Worm (Caenorhabditis elegans): ENCODE results near the gene ZC84.6.

Gene ZC84.6

DNA sequence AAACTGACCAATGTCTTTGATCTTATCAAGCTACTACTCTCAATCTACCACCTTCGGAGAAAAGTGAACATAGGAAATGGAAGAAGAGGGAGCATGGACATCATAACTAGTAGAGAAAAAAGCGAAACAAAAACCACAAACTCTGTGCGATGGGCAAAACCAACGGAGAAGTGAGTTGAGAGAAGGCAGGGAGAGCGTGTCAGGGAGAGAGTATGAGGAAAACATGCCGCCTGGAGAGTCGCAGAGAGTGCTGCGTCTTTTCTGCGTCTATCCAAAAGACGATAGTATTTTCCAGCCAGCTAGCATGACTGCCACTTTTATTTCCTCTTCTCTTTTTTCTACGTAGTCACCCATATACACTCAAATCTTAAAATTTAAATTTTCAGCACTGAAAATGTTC, 40.5 kb upstream of the ZC84.6 start, which contains the start of gene saeg-2 (continued):
- peak; percentile 41 for TF ChIP-seq nhr-71 (tag; optimal IDR thresholded peaks at IDR 0.05)
- no peak for TF ChIP-seq unc-86 (tag; optimal IDR thresholded peaks at IDR 0.05)
- no peak for TF ChIP-seq grh-1 (GFP tag; IDR thresholded peaks at IDR 0.05)
- TF ChIP-seq fkh-4 (tag; optimal IDR thresholded peaks at IDR 0.05; ENCODE audit: borderline replicate concordance), result no peak
- no peak for TF ChIP-seq zag-1 (tag; optimal IDR thresholded peaks at IDR 0.05)
- TF ChIP-seq unc-130 (tag; optimal IDR thresholded peaks at IDR 0.05), result no peak
- no peak for TF ChIP-seq sptf-1 (tag; optimal IDR thresholded peaks at IDR 0.05)
- TF ChIP-seq nhr-77 (tag; optimal IDR thresholded peaks at IDR 0.05), result no peak
- TF ChIP-seq nhr-20 (tag; optimal IDR thresholded peaks at IDR 0.05), result peak; percentile 7
- no peak for TF ChIP-seq nhr-28 (tag; optimal IDR thresholded peaks at IDR 0.05)
- TF ChIP-seq egl-13 (tag; optimal IDR thresholded peaks at IDR 0.05), result no peak
- TF ChIP-seq fkh-8 (tag; optimal IDR thresholded peaks at IDR 0.05), result peak; percentile 35
- TF ChIP-seq ceh-90 (tag; optimal IDR thresholded peaks at IDR 0.05), result no peak
- TF ChIP-seq fkh-10 (GFP tag; optimal IDR thresholded peaks at IDR 0.05), result no peak
- TF ChIP-seq nhr-84 (tag; optimal IDR thresholded peaks at IDR 0.05), result no peak
- TF ChIP-seq ztf-4 (tag; optimal IDR thresholded peaks at IDR 0.05), result no peak
- TF ChIP-seq C04F5.9 (tag; optimal IDR thresholded peaks at IDR 0.05), result no peak
- TF ChIP-seq efl-1 (optimal IDR thresholded peaks at IDR 0.05), result peak; percentile 40 to 54
- peak in 1 of 2 experiments; percentile 20 for TF ChIP-seq efl-1 (GFP tag; optimal IDR thresholded peaks at IDR 0.05 in 1 of 2)
- no peak for TF ChIP-seq ztf-11 (tag; optimal IDR thresholded peaks at IDR 0.05)
- TF ChIP-seq mab-9 (GFP tag; IDR thresholded peaks at IDR 0.05), result no peak
- TF ChIP-seq Y116A8C.19 (tag; optimal IDR thresholded peaks at IDR 0.05; ENCODE audit: borderline replicate concordance), result no peak
- no peak for TF ChIP-seq zip-4 (GFP tag; optimal IDR thresholded peaks at IDR 0.05)
- no peak for TF ChIP-seq sox-4 (tag; optimal IDR thresholded peaks at IDR 0.05)
- no peak for TF ChIP-seq nhr-12 (tag; optimal IDR thresholded peaks at IDR 0.05)
- TF ChIP-seq ceh-8 (GFP tag; optimal IDR thresholded peaks at IDR 0.05), result no peak
- peak; percentile 39 for TF ChIP-seq nhr-85 (tag)
- peak in 1 of 2 experiments; percentile 27 for TF ChIP-seq mdl-1 (tag; optimal IDR thresholded peaks at IDR 0.05)
- no peak for TF ChIP-seq pax-3 (tag; optimal IDR thresholded peaks at IDR 0.05)
- peak; percentile 38 for TF ChIP-seq swsn-7 (tag; optimal IDR thresholded peaks at IDR 0.05)
- TF ChIP-seq nhr-76 (tag; optimal IDR thresholded peaks at IDR 0.05), result no peak
- TF ChIP-seq unc-98 (GFP tag; IDR thresholded peaks at IDR 0.05), result no peak
- no peak for TF ChIP-seq F16B12.6 (tag; optimal IDR thresholded peaks at IDR 0.05)
- peak; percentile 47 for TF ChIP-seq blmp-1 (tag; optimal IDR thresholded peaks at IDR 0.05)
- TF ChIP-seq ceh-82 (tag; optimal IDR thresholded peaks at IDR 0.05), result peak in 1 of 3 experiments; percentile 27
- no peak for TF ChIP-seq egl-27 (tag; optimal IDR thresholded peaks at IDR 0.05)
- no peak for TF ChIP-seq elt-3 (tag; optimal IDR thresholded peaks at IDR 0.05)
- no peak for TF ChIP-seq unc-30 (tag; optimal IDR thresholded peaks at IDR 0.05)
- TF ChIP-seq aly-2 (tag; optimal IDR thresholded peaks at IDR 0.05), result no peak
- peak; percentile 9 for TF ChIP-seq lin-15B (tag; optimal IDR thresholded peaks at IDR 0.05)
- peak; percentile 5 for TF ChIP-seq nhr-47 (tag; optimal IDR thresholded peaks at IDR 0.05)
- TF ChIP-seq vab-15 (tag; optimal IDR thresholded peaks at IDR 0.05), result no peak
- no peak for TF ChIP-seq hlh-17 (GFP tag; optimal IDR thresholded peaks at IDR 0.05; ENCODE audit: borderline replicate concordance)
- no peak for TF ChIP-seq alr-1 (tag; optimal IDR thresholded peaks at IDR 0.05; ENCODE audit: borderline replicate concordance)
- peak; percentile 44 to 57 for TF ChIP-seq lin-35 (GFP tag; optimal IDR thresholded peaks at IDR 0.05)
- no peak for TF ChIP-seq ceh-88 (GFP tag; IDR thresholded peaks at IDR 0.05)
- TF ChIP-seq ces-1 (GFP tag; optimal IDR thresholded peaks at IDR 0.05), result no peak
- no peak for TF ChIP-seq efl-3 (GFP tag; optimal IDR thresholded peaks at IDR 0.05)
- no peak for TF ChIP-seq sup-37 (GFP tag; optimal IDR thresholded peaks at IDR 0.05)
- no peak for TF ChIP-seq hlh-4 (tag; optimal IDR thresholded peaks at IDR 0.05)
- TF ChIP-seq tbx-2 (tag; optimal IDR thresholded peaks at IDR 0.05), result peak; percentile 14
- TF ChIP-seq nhr-237 (tag; optimal IDR thresholded peaks at IDR 0.05), result no peak
- TF ChIP-seq lin-39 (tag; optimal IDR thresholded peaks at IDR 0.05), result no peak
- no peak for TF ChIP-seq C34B4.2 (tag; optimal IDR thresholded peaks at IDR 0.05)

Data from whole organism, L1 larva.